Worm (Caenorhabditis elegans) whole organism, L4/young adult: ENCODE measurements around the gene W07G4.2.

Experiments used
- W03F9.2 ChIP-seq: fragments of 150-350 bp; optimal IDR thresholded peaks from 2 replicates; lab custom pipeline; 2014; ENCODE audit warnings: missing biosample characterization, missing genetic modification characterization
- dao-5 ChIP-seq: sonication (generic microtip); optimal IDR thresholded peaks from 2 replicates; lab custom pipeline; 2016; ENCODE audit warnings: missing genotype, missing genetic modification characterization, moderate library complexity, missing compliant biosample characterization
- him-1 ChIP-seq: sonication (generic microtip); optimal IDR thresholded peaks from 2 replicates; lab custom pipeline; 2016; ENCODE audit warnings: missing genotype, missing genetic modification reagents, missing genetic modification characterization, missing compliant biosample characterization

W07G4.2 gene

DNA sequence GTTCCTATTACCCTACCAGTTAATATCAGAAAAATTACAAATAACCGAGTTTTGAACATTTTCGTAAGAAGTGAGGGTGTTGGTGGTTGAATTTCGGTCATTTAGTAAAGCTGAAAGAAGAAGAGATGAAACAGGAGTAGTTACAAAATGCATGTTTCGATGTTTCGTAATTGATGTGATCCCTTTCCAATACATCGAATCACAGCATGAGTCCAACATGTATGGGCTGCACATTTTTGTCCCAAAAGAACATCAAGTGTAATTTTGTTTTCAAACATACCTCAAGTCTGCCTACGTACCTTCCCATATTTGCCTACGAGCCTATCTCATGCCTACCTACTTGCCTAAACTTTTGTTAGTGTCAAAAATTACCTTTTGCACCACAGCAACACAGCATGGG lies at the start of gene W07G4.2:
TSS of gene W07G4.2 (minus strand) at position 101 of the 400 bp plus-strand sequence.
- TF ChIP-seq W03F9.2 (tag; lab: Kevin White, UChicago) (no peak), dao-5 (tag; lab: Kevin White, UChicago) (no peak), him-1 (tag; lab: Kevin White, UChicago) (no peak)

ce11 chrV:13085917-13086552 lies 49.7 kb upstream of the W07G4.2 start:
- peak; percentile 3 for TF ChIP-seq dao-5 (tag; lab: Kevin White, UChicago)
- TF ChIP-seq him-1 (tag; lab: Kevin White, UChicago): peak; percentile 67
- peak; percentile 32 for TF ChIP-seq W03F9.2 (tag; lab: Kevin White, UChicago)

ce11 chrV:13085227-13085640 lies 48.9 kb upstream of the W07G4.2 start:
- TF ChIP-seq W03F9.2 (tag; lab: Kevin White, UChicago): no peak
- no peak for TF ChIP-seq him-1 (tag; lab: Kevin White, UChicago)
- TF ChIP-seq dao-5 (tag; lab: Kevin White, UChicago): no peak

ce11 chrV:13083751-13084672 lies 47.6 kb upstream of the W07G4.2 start:
- TF ChIP-seq W03F9.2 (tag; lab: Kevin White, UChicago): no peak
- TF ChIP-seq dao-5 (tag; lab: Kevin White, UChicago): no peak
- no peak for TF ChIP-seq him-1 (tag; lab: Kevin White, UChicago)

ce11 chrV:13082442-13083126 lies 46.2 kb upstream of the W07G4.2 start, which contains the start of gene C34B4.2:
TSS of gene C34B4.2 (plus strand) at chrV:13083055.
- TF ChIP-seq W03F9.2 (tag; lab: Kevin White, UChicago) (peak; percentile 26), him-1 (tag; lab: Kevin White, UChicago) (peak; percentile 45), dao-5 (tag; lab: Kevin White, UChicago) (no peak)

- TF ChIP-seq him-1 (tag; lab: Kevin White, UChicago) (no peak), dao-5 (tag; lab: Kevin White, UChicago) (no peak), W03F9.2 (tag; lab: Kevin White, UChicago) (no peak)
Observed at ce11 chrV:13081197-13081747, 44.9 kb upstream of the W07G4.2 start.

ce11 chrV:13075432-13075831 lies 39.1 kb upstream of the W07G4.2 start:
- TF ChIP-seq W03F9.2 (tag; lab: Kevin White, UChicago): no peak
- TF ChIP-seq him-1 (tag; lab: Kevin White, UChicago): no peak
- no peak for TF ChIP-seq dao-5 (tag; lab: Kevin White, UChicago)

- TF ChIP-seq him-1 (tag; lab: Kevin White, UChicago) (no peak), dao-5 (tag; lab: Kevin White, UChicago) (no peak), W03F9.2 (tag; lab: Kevin White, UChicago) (no peak)
Observed at ce11 chrV:13074148-13074547, 37.8 kb upstream of the W07G4.2 start.

DNA sequence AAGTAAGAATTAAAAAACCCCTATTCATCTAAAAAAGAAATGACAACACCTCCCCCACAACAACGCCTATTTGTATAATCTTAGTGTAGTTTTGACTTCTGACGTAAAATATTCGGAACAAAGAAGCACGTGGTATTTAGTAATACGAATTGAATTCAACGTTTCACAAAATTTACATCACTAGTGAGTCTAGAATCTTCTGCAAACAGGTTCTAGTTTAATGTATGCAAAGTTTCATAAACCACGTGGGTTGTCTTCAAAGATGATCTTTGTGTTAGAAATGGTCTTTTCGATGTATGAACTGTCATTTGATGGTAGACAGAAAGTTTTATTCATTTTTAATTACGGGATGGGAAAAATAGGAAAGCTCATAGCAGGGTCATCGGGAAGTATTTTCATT lies 36.8 kb upstream of the W07G4.2 start:
- TF ChIP-seq him-1 (tag; lab: Kevin White, UChicago) (no peak), W03F9.2 (tag; lab: Kevin White, UChicago) (no peak), dao-5 (tag; lab: Kevin White, UChicago) (no peak)

DNA sequence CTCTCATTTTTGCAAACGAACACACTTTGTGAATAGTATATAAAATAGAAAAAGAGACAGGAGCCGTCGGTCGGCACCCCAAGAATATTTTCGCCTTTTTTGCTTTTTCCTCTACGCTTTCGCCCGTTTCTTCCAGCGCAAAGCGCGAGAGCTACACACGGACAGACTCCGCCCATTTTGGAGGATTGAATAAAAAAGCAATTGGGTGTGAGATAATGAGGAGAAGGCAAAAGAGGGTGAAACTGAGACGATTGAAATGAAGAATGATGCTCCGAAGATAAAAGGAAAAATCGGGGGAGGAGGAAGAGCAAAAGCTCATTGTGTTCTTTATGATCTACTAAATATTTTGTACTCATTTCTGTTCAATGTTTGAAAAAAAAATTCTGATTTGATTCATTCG lies 34.7 kb upstream of the W07G4.2 start, which contains the start of gene C34B4.3:
TSS of gene C34B4.3 (minus strand) at position 101 of the 400 bp plus-strand sequence.
- TF ChIP-seq W03F9.2 (tag; lab: Kevin White, UChicago) (no peak), dao-5 (tag; lab: Kevin White, UChicago) (no peak), him-1 (tag; lab: Kevin White, UChicago) (no peak)

- TF ChIP-seq W03F9.2 (tag; lab: Kevin White, UChicago) (no peak), him-1 (tag; lab: Kevin White, UChicago) (no peak), dao-5 (tag; lab: Kevin White, UChicago) (no peak)
Observed at ce11 chrV:13070278-13070677, 33.9 kb upstream of the W07G4.2 start.

DNA sequence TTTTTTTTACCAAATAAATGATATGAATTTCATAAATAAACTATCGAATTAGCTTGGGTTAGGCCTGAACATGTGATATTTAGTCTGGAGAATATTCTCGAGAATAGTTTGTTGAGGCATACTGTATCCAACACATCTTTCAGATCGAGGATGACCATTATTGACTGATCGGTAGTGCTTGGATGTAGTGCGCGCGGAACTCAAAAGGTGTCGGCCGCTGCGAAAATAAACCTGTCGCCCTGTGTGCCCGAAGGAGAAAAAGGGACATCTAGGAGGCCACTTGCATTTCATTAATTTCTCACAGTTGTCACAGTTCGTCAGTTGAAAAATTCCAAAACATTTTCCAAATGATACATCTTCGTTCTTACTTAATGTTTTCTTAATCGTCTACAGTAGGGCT lies 27.8 kb upstream of the W07G4.2 start:
- TF ChIP-seq dao-5 (tag; lab: Kevin White, UChicago) (no peak), W03F9.2 (tag; lab: Kevin White, UChicago) (no peak), him-1 (tag; lab: Kevin White, UChicago) (no peak)
